Worm (Caenorhabditis elegans) whole organism, L3 larva: Measurements from ENCODE around the gene pgm-2.
A peak's percentile ranks its signal among the peaks of the same experiment; 100 is the strongest.

Source experiments
- R02D3.7 ChIP-seq: fragments of 150-350 bp; optimal IDR thresholded peaks from 2 replicates; lab custom pipeline; 2014; ENCODE audit warnings: missing biosample characterization, missing genetic modification characterization
- ama-1 ChIP-seq: fragments of 150-350 bp; optimal IDR thresholded peaks from 2 replicates; lab custom pipeline; 2018
- ceh-28 ChIP-seq: fragments of 150-350 bp; optimal IDR thresholded peaks from 2 replicates; lab custom pipeline; 2014; ENCODE audit warnings: missing biosample characterization, missing genetic modification reagents, missing genetic modification characterization
- ceh-82 ChIP-seq: fragments of 150-350 bp; optimal IDR thresholded peaks from 2 replicates; lab custom pipeline; 2014; ENCODE audit warnings: missing biosample characterization, missing genetic modification characterization
- ceh-9 ChIP-seq: sonication (generic microtip); optimal IDR thresholded peaks from 2 replicates; lab custom pipeline; 2018; ENCODE audit warnings: missing biosample characterization, missing genetic modification characterization
- elt-1 ChIP-seq: fragments of 150-350 bp; optimal IDR thresholded peaks from 2 replicates; lab custom pipeline; 2014; ENCODE audit warnings: missing biosample characterization, missing genetic modification characterization
- elt-2 ChIP-seq: sonication (generic microtip); optimal IDR thresholded peaks from 2 replicates; lab custom pipeline; 2016; ENCODE audit warnings: missing genetic modification reagents, mild to moderate bottlenecking, missing genetic modification characterization, missing compliant biosample characterization
- elt-3 ChIP-seq, 3 experiments: fragments of 150-350 bp in 1 of 3; sonication (generic microtip) in 2 of 3; optimal IDR thresholded peaks; 2 replicates in 2 of 3; 4 replicates in 1 of 3; lab custom pipeline; 2014 to 2017; ENCODE audit warnings: missing biosample characterization in 3 of 3, missing genetic modification characterization in 3 of 3
- eor-1 ChIP-seq, 2 experiments: fragments of 150-350 bp; optimal IDR thresholded peaks; 2 replicates each; lab custom pipeline; 2014 to 2018; ENCODE audit warnings: missing biosample characterization in 2 of 2, missing genetic modification characterization in 2 of 2
- fkh-10 ChIP-seq: sonication (generic microtip); optimal IDR thresholded peaks from 2 replicates; lab custom pipeline; 2017; ENCODE audit warnings: missing biosample characterization, missing genetic modification reagents, missing genetic modification characterization
- fkh-2 ChIP-seq: fragments of 150-350 bp; optimal IDR thresholded peaks from 2 replicates; lab custom pipeline; 2014; ENCODE audit warnings: missing biosample characterization, missing genetic modification reagents, missing genetic modification characterization
- hmg-11 ChIP-seq: sonication (generic microtip); optimal IDR thresholded peaks from 2 replicates; lab custom pipeline; 2016; ENCODE audit warnings: missing genetic modification characterization, missing compliant biosample characterization
- jun-1 ChIP-seq: fragments of 150-350 bp; optimal IDR thresholded peaks from 2 replicates; lab custom pipeline; 2014; ENCODE audit warnings: missing biosample characterization, missing genetic modification reagents, missing genetic modification characterization
- lin-15B ChIP-seq: fragments of 150-350 bp; optimal IDR thresholded peaks from 2 replicates; lab custom pipeline; 2014; ENCODE audit warnings: missing biosample characterization, missing genetic modification characterization
- lin-39 ChIP-seq: fragments of 150-350 bp; optimal IDR thresholded peaks from 2 replicates; lab custom pipeline; 2018; ENCODE audit warnings: missing biosample characterization, missing genetic modification reagents, missing genetic modification characterization
- lsy-12 ChIP-seq: sonication (generic microtip); optimal IDR thresholded peaks from 2 replicates; lab custom pipeline; 2016; ENCODE audit warnings: mild to moderate bottlenecking, missing genetic modification characterization, missing compliant biosample characterization
- mdl-1 ChIP-seq: fragments of 150-350 bp; optimal IDR thresholded peaks from 2 replicates; lab custom pipeline; 2014; ENCODE audit warnings: missing biosample characterization, missing genetic modification characterization
- mml-1 ChIP-seq: fragments of 150-350 bp; sonication (generic microtip); optimal IDR thresholded peaks from 3 replicates; lab custom pipeline; 2014; ENCODE audit warnings: missing biosample characterization, missing genetic modification characterization
- nfya-1 ChIP-seq: sonication (generic microtip); optimal IDR thresholded peaks from 2 replicates; lab custom pipeline; 2017; ENCODE audit warnings: missing genetic modification characterization, mild to moderate bottlenecking, missing compliant biosample characterization, antibody characterized with exemption, moderate library complexity; ENCODE audit not compliant: insufficient read depth
- nhr-11 ChIP-seq: fragments of 150-350 bp; optimal IDR thresholded peaks from 2 replicates; lab custom pipeline; 2014; ENCODE audit warnings: missing biosample characterization, missing genetic modification characterization
- nhr-23 ChIP-seq: fragments of 150-350 bp; optimal IDR thresholded peaks from 2 replicates; lab custom pipeline; 2014; ENCODE audit warnings: missing biosample characterization, missing genetic modification reagents, missing genetic modification characterization
- nhr-237 ChIP-seq: fragments of 150-350 bp; optimal IDR thresholded peaks from 2 replicates; lab custom pipeline; 2014; ENCODE audit warnings: missing biosample characterization, missing genetic modification characterization
- nhr-25 ChIP-seq: sonication (generic microtip); optimal IDR thresholded peaks from 2 replicates; lab custom pipeline; 2017; ENCODE audit warnings: missing biosample characterization, missing genetic modification characterization
- nhr-43 ChIP-seq: sonication (generic microtip); optimal IDR thresholded peaks from 2 replicates; lab custom pipeline; 2016; ENCODE audit warnings: mild to moderate bottlenecking, missing genetic modification characterization, missing compliant biosample characterization; ENCODE audit not compliant: poor library complexity, severe bottlenecking
- nhr-67 ChIP-seq: fragments of 150-350 bp; optimal IDR thresholded peaks from 2 replicates; lab custom pipeline; 2014; ENCODE audit warnings: missing biosample characterization, missing genetic modification characterization
- pha-4 ChIP-seq: fragments of 150-350 bp; optimal IDR thresholded peaks from 2 replicates; lab custom pipeline; 2014; ENCODE audit warnings: missing biosample characterization, missing genetic modification reagents, missing genetic modification characterization
- pqm-1 ChIP-seq: fragments of 150-350 bp; optimal IDR thresholded peaks from 2 replicates; lab custom pipeline; 2017; ENCODE audit warnings: missing biosample characterization, missing genetic modification characterization, inconsistent platforms
- sea-2 ChIP-seq: fragments of 150-350 bp; sonication (generic microtip); optimal IDR thresholded peaks from 4 replicates; lab custom pipeline; 2014; ENCODE audit warnings: missing biosample characterization, missing genetic modification reagents, missing genetic modification characterization
- snpc-4 ChIP-seq: fragments of 150-350 bp; optimal IDR thresholded peaks from 2 replicates; lab custom pipeline; 2014; ENCODE audit warnings: missing biosample characterization, missing genetic modification characterization
- unc-39 ChIP-seq: sonication (generic microtip); optimal IDR thresholded peaks from 4 replicates; lab custom pipeline; 2017; ENCODE audit warnings: missing biosample characterization, missing genetic modification characterization
- zag-1 ChIP-seq: fragments of 150-350 bp; optimal IDR thresholded peaks from 2 replicates; lab custom pipeline; 2014; ENCODE audit warnings: missing biosample characterization, missing genetic modification characterization
- ztf-11 ChIP-seq: fragments of 150-350 bp; optimal IDR thresholded peaks from 2 replicates; lab custom pipeline; 2014; ENCODE audit warnings: missing biosample characterization, missing genetic modification characterization

Gene pgm-2

DNA sequence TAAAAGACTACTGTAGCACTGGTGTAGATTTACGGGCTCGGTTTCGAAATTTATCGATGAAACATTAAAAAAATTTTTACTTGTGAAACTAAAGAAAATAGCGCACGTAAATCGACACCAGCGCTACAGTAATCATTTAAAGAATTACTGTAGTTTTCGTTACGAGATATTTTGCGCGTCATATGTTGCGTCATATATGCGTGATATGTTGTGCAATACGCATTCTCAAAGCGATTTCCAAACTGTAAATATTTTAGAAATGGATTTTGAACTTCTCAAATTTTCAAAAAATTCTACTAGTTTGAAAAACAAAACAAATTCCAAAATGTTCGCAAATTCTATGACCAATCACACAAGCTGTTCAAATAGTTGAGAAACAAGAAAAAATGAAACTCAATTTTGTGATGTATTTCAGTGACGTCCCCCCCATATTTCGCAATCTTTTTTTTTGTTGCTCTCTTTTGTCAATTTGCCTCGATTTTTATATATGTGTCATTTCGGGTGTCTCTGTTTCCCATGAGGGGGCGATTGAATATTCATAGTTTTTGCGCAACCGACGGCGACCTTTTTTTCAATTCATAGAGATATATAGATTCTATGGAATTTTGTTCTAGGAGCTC, 21.2 kb upstream of the pgm-2 start:
- TF ChIP-seq nhr-237 (tag; lab: Kevin White, UChicago) (no peak), nhr-67 (no peak), jun-1 (tag; lab: Kevin White, UChicago) (no peak), ceh-9 (tag; lab: Kevin White, UChicago) (no peak), nhr-25 (tag; lab: Kevin White, UChicago) (no peak), ztf-11 (tag; lab: Kevin White, UChicago) (no peak), fkh-10 (GFP tag; lab: Kevin White, UChicago) (peak; percentile 9), lin-15B (tag; lab: Kevin White, UChicago) (no peak), ama-1 (lab: Kevin White, UChicago) (no peak), nfya-1 (tag; lab: Kevin White, UChicago) (peak; percentile 39), fkh-2 (no peak), sea-2 (no peak), nhr-11 (tag; lab: Kevin White, UChicago) (no peak)

ce11 chrIII:13285421-13285820, 13.8 kb upstream of the pgm-2 start, which contains the start of gene F56A8.8:
TSS of gene F56A8.8 (plus strand) at chrIII:13285721.
- no peak for TF ChIP-seq mdl-1 (tag; lab: Kevin White, UChicago)
- no peak for TF ChIP-seq eor-1 (tag; optimal IDR thresholded peaks at IDR 0.05; lab: Kevin White, UChicago)
- no peak for TF ChIP-seq unc-39 (tag; lab: Kevin White, UChicago)
- TF ChIP-seq nfya-1 (tag; lab: Kevin White, UChicago), result no peak

DNA sequence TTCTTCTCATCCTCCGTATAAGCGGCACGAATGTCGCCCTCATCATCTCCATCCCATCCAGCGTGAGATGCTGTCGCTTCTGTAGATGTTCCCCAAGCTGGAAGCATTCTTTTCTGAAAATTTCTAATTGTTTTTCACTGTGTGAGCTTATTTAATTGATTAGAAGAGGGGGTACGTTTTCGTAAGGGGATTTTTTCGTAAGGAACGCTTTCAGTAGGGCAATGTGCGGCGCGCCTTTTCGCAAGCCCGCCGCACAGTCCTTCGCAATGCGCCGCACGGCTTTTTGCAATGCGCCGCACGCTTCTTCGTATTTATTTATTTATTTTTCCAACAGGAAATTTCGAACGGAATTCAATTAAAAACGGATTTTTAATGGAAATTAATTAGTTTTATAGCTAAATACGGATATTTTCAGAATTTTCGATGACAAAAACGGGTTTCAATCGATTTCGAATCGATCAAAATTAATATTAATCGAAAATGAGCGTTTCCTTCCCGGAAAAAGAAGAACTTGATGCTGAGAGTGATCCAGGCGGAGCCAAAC, 6.1 kb upstream of the pgm-2 start, which contains the start of gene set-25:
TSS of gene set-25 (minus strand) at position 120 of the 544 bp plus-strand sequence.
- TF ChIP-seq elt-2 (tag; lab: Kevin White, UChicago) (peak; percentile 11), lin-39 (peak; percentile 5), ceh-28 (peak; percentile 10)

DNA sequence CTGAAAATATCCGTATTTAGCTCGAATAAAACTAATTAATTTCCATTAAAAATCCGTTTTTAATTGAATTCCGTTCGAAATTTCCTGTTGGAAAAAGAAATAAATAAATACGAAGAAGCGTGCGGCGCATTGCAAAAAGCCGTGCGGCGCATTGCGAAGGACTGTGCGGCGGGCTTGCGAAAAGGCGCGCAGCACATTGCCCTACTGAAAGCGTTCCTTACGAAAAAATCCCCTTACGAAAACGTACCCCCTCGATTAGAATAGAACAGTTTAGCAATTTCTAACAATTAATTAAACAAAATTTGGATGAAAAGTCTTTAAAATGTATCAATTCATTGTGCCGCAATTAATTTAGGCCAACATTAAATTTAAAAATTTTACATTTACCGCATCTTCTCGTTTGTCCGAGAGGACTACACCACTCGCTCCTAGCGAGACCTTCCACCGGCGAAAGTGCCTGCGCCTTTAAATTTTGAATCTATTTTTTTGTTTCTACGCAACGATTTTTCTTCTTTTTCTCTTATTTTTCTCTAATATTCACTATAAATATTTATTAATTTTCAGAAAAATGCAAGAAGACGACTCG, 2.8 kb upstream of the pgm-2 start, which contains the start of gene npp-18:
TSS of gene npp-18 (plus strand) at position 565 of the 586 bp plus-strand sequence.
- TF ChIP-seq snpc-4 (tag; lab: Kevin White, UChicago) (peak; percentile 16), lin-15B (tag; lab: Kevin White, UChicago) (peak; percentile 89), nhr-23 (tag; lab: Kevin White, UChicago) (peak; percentile 59), pha-4 (tag; lab: Kevin White, UChicago) (peak; percentile 68), elt-2 (tag; lab: Kevin White, UChicago) (peak; percentile 19)

DNA sequence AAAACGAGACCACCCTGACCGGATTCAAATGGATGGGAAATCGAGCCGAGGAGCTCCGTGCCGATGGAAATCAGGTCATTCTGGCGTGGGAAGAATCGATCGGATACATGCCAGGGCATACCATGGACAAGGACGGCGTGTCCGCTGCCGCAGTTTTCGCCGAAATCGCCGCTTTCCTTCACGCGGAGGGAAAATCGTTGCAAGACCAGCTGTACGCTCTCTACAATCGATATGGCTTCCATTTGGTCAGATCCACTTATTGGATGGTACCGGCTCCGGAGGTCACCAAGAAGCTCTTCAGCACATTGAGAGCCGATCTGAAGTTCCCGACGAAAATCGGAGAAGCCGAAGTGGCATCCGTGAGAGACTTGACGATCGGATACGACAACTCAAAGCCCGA, 2.8 kb downstream of the pgm-2 start:
- TF ChIP-seq ceh-28 (no peak), lin-39 (no peak), ceh-82 (no peak), ztf-11 (tag; lab: Kevin White, UChicago) (no peak), hmg-11 (tag; lab: Kevin White, UChicago) (no peak), eor-1 (tag; optimal IDR thresholded peaks at IDR 0.05; lab: Kevin White, UChicago) (no peak), zag-1 (tag; lab: Kevin White, UChicago) (no peak)

DNA sequence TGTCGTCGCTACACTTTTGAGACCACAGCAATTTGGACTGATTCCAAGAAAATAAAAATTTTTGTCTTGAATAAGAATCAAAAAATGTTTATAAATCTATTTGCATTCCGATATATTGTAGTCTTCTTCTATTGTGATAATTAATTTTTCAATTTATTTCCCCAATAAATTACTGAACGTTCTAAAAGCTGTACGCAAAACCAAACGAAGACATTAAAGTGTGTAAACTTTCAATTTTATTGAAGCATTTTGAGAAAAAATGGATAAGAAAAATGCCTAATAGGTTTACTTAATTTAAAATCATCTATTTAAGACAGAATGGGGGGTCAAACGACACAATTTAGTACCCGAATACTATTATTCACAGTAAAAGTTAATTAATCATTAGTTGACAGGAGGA, 3.4 kb downstream of the pgm-2 start:
- TF ChIP-seq elt-3 (tag; optimal IDR thresholded peaks at IDR 0.05; lab: Kevin White, UChicago) (no peak), elt-1 (tag; lab: Kevin White, UChicago) (no peak), pqm-1 (no peak), ceh-28 (no peak), lin-39 (no peak), mdl-1 (tag; lab: Kevin White, UChicago) (no peak), ceh-82 (no peak), fkh-10 (GFP tag; lab: Kevin White, UChicago) (no peak), ceh-9 (tag; lab: Kevin White, UChicago) (no peak), lsy-12 (tag; lab: Kevin White, UChicago) (no peak), nhr-43 (tag; lab: Kevin White, UChicago) (no peak), hmg-11 (tag; lab: Kevin White, UChicago) (no peak), R02D3.7 (tag; lab: Kevin White, UChicago) (no peak), nhr-25 (tag; lab: Kevin White, UChicago) (no peak), mml-1 (no peak), elt-2 (tag; lab: Kevin White, UChicago) (no peak), pha-4 (tag; lab: Kevin White, UChicago) (no peak), ztf-11 (tag; lab: Kevin White, UChicago) (no peak)
